Worm (Caenorhabditis elegans) whole organism, L3 larva: ENCODE data around the gene Y69E1A.3.

Source experiments
- R02D3.7 ChIP-seq: fragments of 150-350 bp; optimal IDR thresholded peaks from 2 replicates; lab custom pipeline; 2014; ENCODE audit warnings: missing biosample characterization, missing genetic modification characterization
- ZK546.5 ChIP-seq: sonication (generic microtip); optimal IDR thresholded peaks from 2 replicates; lab custom pipeline; 2017; ENCODE audit warnings: missing biosample characterization, missing genetic modification characterization
- aly-2 ChIP-seq: fragments of 150-350 bp; optimal IDR thresholded peaks from 2 replicates; lab custom pipeline; 2014; ENCODE audit warnings: missing biosample characterization, missing genetic modification characterization
- ama-1 ChIP-seq: fragments of 150-350 bp; optimal IDR thresholded peaks from 2 replicates; lab custom pipeline; 2018
- ceh-16 ChIP-seq: sonication (generic microtip); optimal IDR thresholded peaks from 2 replicates; lab custom pipeline; 2017; ENCODE audit warnings: missing biosample characterization, missing genetic modification characterization
- ceh-28 ChIP-seq: fragments of 150-350 bp; optimal IDR thresholded peaks from 2 replicates; lab custom pipeline; 2014; ENCODE audit warnings: missing biosample characterization, missing genetic modification reagents, missing genetic modification characterization
- ceh-82 ChIP-seq: fragments of 150-350 bp; optimal IDR thresholded peaks from 2 replicates; lab custom pipeline; 2014; ENCODE audit warnings: missing biosample characterization, missing genetic modification characterization
- ceh-9 ChIP-seq: sonication (generic microtip); optimal IDR thresholded peaks from 2 replicates; lab custom pipeline; 2018; ENCODE audit warnings: missing biosample characterization, missing genetic modification characterization
- daf-12 ChIP-seq: fragments of 150-350 bp; optimal IDR thresholded peaks from 2 replicates; lab custom pipeline; 2014; ENCODE audit warnings: missing biosample characterization, missing genetic modification reagents, missing genetic modification characterization
- egl-27 ChIP-seq: sonication (generic microtip); optimal IDR thresholded peaks from 4 replicates; lab custom pipeline; 2017; ENCODE audit warnings: missing biosample characterization, missing genetic modification reagents, missing genetic modification characterization
- egl-5 ChIP-seq: fragments of 150-350 bp; optimal IDR thresholded peaks from 2 replicates; lab custom pipeline; 2017; ENCODE audit warnings: missing biosample characterization, missing genetic modification reagents, missing genetic modification characterization, inconsistent platforms
- elt-1 ChIP-seq: fragments of 150-350 bp; optimal IDR thresholded peaks from 2 replicates; lab custom pipeline; 2014; ENCODE audit warnings: missing biosample characterization, missing genetic modification characterization
- elt-2 ChIP-seq: sonication (generic microtip); optimal IDR thresholded peaks from 2 replicates; lab custom pipeline; 2016; ENCODE audit warnings: missing genetic modification reagents, mild to moderate bottlenecking, missing genetic modification characterization, missing compliant biosample characterization
- elt-3 ChIP-seq, 3 experiments: fragments of 150-350 bp in 1 of 3; sonication (generic microtip) in 2 of 3; optimal IDR thresholded peaks; 2 replicates in 2 of 3; 4 replicates in 1 of 3; lab custom pipeline; 2014 to 2017; ENCODE audit warnings: missing biosample characterization in 3 of 3, missing genetic modification characterization in 3 of 3
- eor-1 ChIP-seq, 2 experiments: fragments of 150-350 bp; optimal IDR thresholded peaks; 2 replicates each; lab custom pipeline; 2014 to 2018; ENCODE audit warnings: missing biosample characterization in 2 of 2, missing genetic modification characterization in 2 of 2
- fkh-10 ChIP-seq: sonication (generic microtip); optimal IDR thresholded peaks from 2 replicates; lab custom pipeline; 2017; ENCODE audit warnings: missing biosample characterization, missing genetic modification reagents, missing genetic modification characterization
- fkh-2 ChIP-seq: fragments of 150-350 bp; optimal IDR thresholded peaks from 2 replicates; lab custom pipeline; 2014; ENCODE audit warnings: missing biosample characterization, missing genetic modification reagents, missing genetic modification characterization
- fos-1 ChIP-seq: fragments of 150-350 bp; optimal IDR thresholded peaks from 2 replicates; lab custom pipeline; 2014; ENCODE audit warnings: missing biosample characterization, missing genetic modification characterization
- hmg-11 ChIP-seq: sonication (generic microtip); optimal IDR thresholded peaks from 2 replicates; lab custom pipeline; 2016; ENCODE audit warnings: missing genetic modification characterization, missing compliant biosample characterization
- jun-1 ChIP-seq: fragments of 150-350 bp; optimal IDR thresholded peaks from 2 replicates; lab custom pipeline; 2014; ENCODE audit warnings: missing biosample characterization, missing genetic modification reagents, missing genetic modification characterization
- lin-15B ChIP-seq: fragments of 150-350 bp; optimal IDR thresholded peaks from 2 replicates; lab custom pipeline; 2014; ENCODE audit warnings: missing biosample characterization, missing genetic modification characterization
- lin-39 ChIP-seq: fragments of 150-350 bp; optimal IDR thresholded peaks from 2 replicates; lab custom pipeline; 2018; ENCODE audit warnings: missing biosample characterization, missing genetic modification reagents, missing genetic modification characterization
- lsy-12 ChIP-seq: sonication (generic microtip); optimal IDR thresholded peaks from 2 replicates; lab custom pipeline; 2016; ENCODE audit warnings: mild to moderate bottlenecking, missing genetic modification characterization, missing compliant biosample characterization
- mdl-1 ChIP-seq: fragments of 150-350 bp; optimal IDR thresholded peaks from 2 replicates; lab custom pipeline; 2014; ENCODE audit warnings: missing biosample characterization, missing genetic modification characterization
- mml-1 ChIP-seq: fragments of 150-350 bp; sonication (generic microtip); optimal IDR thresholded peaks from 3 replicates; lab custom pipeline; 2014; ENCODE audit warnings: missing biosample characterization, missing genetic modification characterization
- nfya-1 ChIP-seq: sonication (generic microtip); optimal IDR thresholded peaks from 2 replicates; lab custom pipeline; 2017; ENCODE audit warnings: missing genetic modification characterization, mild to moderate bottlenecking, missing compliant biosample characterization, antibody characterized with exemption, moderate library complexity; ENCODE audit not compliant: insufficient read depth
- nhr-11 ChIP-seq: fragments of 150-350 bp; optimal IDR thresholded peaks from 2 replicates; lab custom pipeline; 2014; ENCODE audit warnings: missing biosample characterization, missing genetic modification characterization
- nhr-12 ChIP-seq: fragments of 150-350 bp; optimal IDR thresholded peaks from 2 replicates; lab custom pipeline; 2014; ENCODE audit warnings: missing biosample characterization, missing genetic modification characterization
- nhr-23 ChIP-seq: fragments of 150-350 bp; optimal IDR thresholded peaks from 2 replicates; lab custom pipeline; 2014; ENCODE audit warnings: missing biosample characterization, missing genetic modification reagents, missing genetic modification characterization
- nhr-25 ChIP-seq: sonication (generic microtip); optimal IDR thresholded peaks from 2 replicates; lab custom pipeline; 2017; ENCODE audit warnings: missing biosample characterization, missing genetic modification characterization
- nhr-28 ChIP-seq: fragments of 150-350 bp; optimal IDR thresholded peaks from 2 replicates; lab custom pipeline; 2014; ENCODE audit warnings: missing biosample characterization, missing genetic modification characterization
- nhr-43 ChIP-seq: sonication (generic microtip); optimal IDR thresholded peaks from 2 replicates; lab custom pipeline; 2016; ENCODE audit warnings: mild to moderate bottlenecking, missing genetic modification characterization, missing compliant biosample characterization; ENCODE audit not compliant: poor library complexity, severe bottlenecking
- nhr-76 ChIP-seq: fragments of 150-350 bp; sonication (generic microtip); optimal IDR thresholded peaks from 5 replicates; lab custom pipeline; 2014; ENCODE audit warnings: missing biosample characterization, missing genetic modification characterization
- nhr-77 ChIP-seq: fragments of 150-350 bp; optimal IDR thresholded peaks from 2 replicates; lab custom pipeline; 2014; ENCODE audit warnings: missing biosample characterization, missing genetic modification characterization
- pha-4 ChIP-seq: fragments of 150-350 bp; optimal IDR thresholded peaks from 2 replicates; lab custom pipeline; 2014; ENCODE audit warnings: missing biosample characterization, missing genetic modification reagents, missing genetic modification characterization
- pqm-1 ChIP-seq: fragments of 150-350 bp; optimal IDR thresholded peaks from 2 replicates; lab custom pipeline; 2017; ENCODE audit warnings: missing biosample characterization, missing genetic modification characterization, inconsistent platforms
- sea-2 ChIP-seq: fragments of 150-350 bp; sonication (generic microtip); optimal IDR thresholded peaks from 4 replicates; lab custom pipeline; 2014; ENCODE audit warnings: missing biosample characterization, missing genetic modification reagents, missing genetic modification characterization
- skn-1 ChIP-seq: fragments of 150-350 bp; optimal IDR thresholded peaks from 2 replicates; lab custom pipeline; 2014; ENCODE audit warnings: missing biosample characterization, missing genetic modification characterization
- snpc-4 ChIP-seq: fragments of 150-350 bp; optimal IDR thresholded peaks from 2 replicates; lab custom pipeline; 2014; ENCODE audit warnings: missing biosample characterization, missing genetic modification characterization
- tbx-2 ChIP-seq: sonication (generic microtip); optimal IDR thresholded peaks from 2 replicates; lab custom pipeline; 2016; ENCODE audit warnings: mild to moderate bottlenecking, missing genetic modification characterization, missing compliant biosample characterization
- unc-39 ChIP-seq: sonication (generic microtip); optimal IDR thresholded peaks from 4 replicates; lab custom pipeline; 2017; ENCODE audit warnings: missing biosample characterization, missing genetic modification characterization
- unc-62 ChIP-seq: fragments of 150-350 bp; sonication (generic microtip); optimal IDR thresholded peaks from 4 replicates; lab custom pipeline; 2014; ENCODE audit warnings: missing biosample characterization, missing genetic modification reagents, missing genetic modification characterization
- zag-1 ChIP-seq: fragments of 150-350 bp; optimal IDR thresholded peaks from 2 replicates; lab custom pipeline; 2014; ENCODE audit warnings: missing biosample characterization, missing genetic modification characterization

Gene Y69E1A.3

ce11 chrIV:10919770-10920169, 32.3 kb upstream of the Y69E1A.3 start, which contains the start of gene rbr-2:
Gene rbr-2, plus strand, starts transcription at chrIV:10920070.
- TF ChIP-seq ama-1 (lab: Kevin White, UChicago): no peak
- no peak for TF ChIP-seq ceh-82 (tag; lab: Kevin White, UChicago)
- TF ChIP-seq daf-12 (tag; lab: Kevin White, UChicago): no peak
- TF ChIP-seq ceh-9: no peak
- TF ChIP-seq nhr-77 (tag; lab: Kevin White, UChicago): no peak
- no peak for TF ChIP-seq elt-2 (tag; lab: Kevin White, UChicago)
- no peak for TF ChIP-seq nhr-28 (tag; lab: Kevin White, UChicago)
- TF ChIP-seq, all 47 proteins: peak for 0

DNA sequence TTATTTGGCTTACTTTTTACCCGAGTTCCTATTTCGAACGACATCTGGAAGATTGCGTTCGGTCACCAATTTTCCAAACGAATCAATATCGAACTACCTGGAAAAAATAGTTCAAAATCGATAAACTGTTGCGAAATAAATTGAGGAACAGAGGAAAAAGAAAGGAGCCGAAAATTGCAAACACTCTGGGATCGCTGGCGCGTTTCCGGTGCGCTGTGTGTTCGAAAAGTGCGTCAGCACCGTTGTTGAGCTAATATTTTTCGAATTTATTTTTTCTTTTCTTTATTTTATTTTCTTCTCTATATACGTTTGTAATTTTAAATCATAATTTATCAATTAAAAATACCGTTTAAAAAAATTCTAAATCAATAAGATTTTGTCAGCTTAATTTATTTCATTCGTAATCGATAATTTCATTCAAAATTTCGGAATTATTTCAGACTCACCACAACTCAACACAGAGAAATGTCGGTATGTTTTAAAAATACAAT, 19.0 kb upstream of the Y69E1A.3 start, which contains the start of the genes dnc-1 and lsm-7:
TSS of gene dnc-1 (minus strand) at position 142 of the 491 bp plus-strand sequence.
TSS of gene lsm-7 (plus strand) at position 441 of the 491 bp plus-strand sequence.
- no peak for TF ChIP-seq ZK546.5 (tag; lab: Kevin White, UChicago)
- TF ChIP-seq nhr-11 (tag; lab: Kevin White, UChicago): no peak
- TF ChIP-seq nfya-1 (tag; lab: Kevin White, UChicago): peak; percentile 87
- no peak for TF ChIP-seq daf-12 (tag; lab: Kevin White, UChicago)
- TF ChIP-seq lin-39 (tag; lab: Kevin White, UChicago): peak; percentile 72
- no peak for TF ChIP-seq eor-1 (tag; optimal IDR thresholded peaks at IDR 0.05; lab: Kevin White, UChicago)
- TF ChIP-seq R02D3.7 (tag; lab: Kevin White, UChicago): peak; percentile 34
- TF ChIP-seq unc-62: no peak
- peak; percentile 77 for TF ChIP-seq ceh-28
- peak; percentile 88 for TF ChIP-seq pha-4 (tag; lab: Kevin White, UChicago)
- no peak for TF ChIP-seq elt-3 (tag; optimal IDR thresholded peaks at IDR 0.05; lab: Kevin White, UChicago)
- no peak for TF ChIP-seq tbx-2 (tag; lab: Kevin White, UChicago)
- TF ChIP-seq ceh-82 (tag; lab: Kevin White, UChicago): peak; percentile 7
- TF ChIP-seq skn-1 (tag; lab: Kevin White, UChicago): peak; percentile 65
- no peak for TF ChIP-seq sea-2 (GFP tag; lab: Kevin White, UChicago)
- peak; percentile 79 for TF ChIP-seq snpc-4
- TF ChIP-seq nhr-25 (tag; lab: Kevin White, UChicago): peak; percentile 35
- TF ChIP-seq nhr-28 (tag; lab: Kevin White, UChicago): no peak
- TF ChIP-seq nhr-23 (tag; lab: Kevin White, UChicago): peak; percentile 49
- no peak for TF ChIP-seq egl-27 (tag; lab: Kevin White, UChicago)
- no peak for TF ChIP-seq fos-1 (tag; lab: Kevin White, UChicago)
- peak; percentile 39 for TF ChIP-seq jun-1 (tag; lab: Kevin White, UChicago)
- no peak for TF ChIP-seq aly-2 (tag; lab: Kevin White, UChicago)
- peak; percentile 46 for TF ChIP-seq elt-1 (tag; lab: Kevin White, UChicago)
- TF ChIP-seq zag-1 (tag; lab: Kevin White, UChicago): no peak
- TF ChIP-seq fkh-10 (GFP tag; lab: Kevin White, UChicago): peak; percentile 57
- TF ChIP-seq hmg-11 (tag; lab: Kevin White, UChicago): peak; percentile 63
- TF ChIP-seq fkh-2 (tag; lab: Kevin White, UChicago): no peak
- no peak for TF ChIP-seq ceh-9
- TF ChIP-seq egl-5 (tag; lab: Kevin White, UChicago): no peak
- peak; percentile 28 for TF ChIP-seq elt-2 (tag; lab: Kevin White, UChicago)
- peak; percentile 23 for TF ChIP-seq lsy-12 (tag; lab: Kevin White, UChicago)
- TF ChIP-seq nhr-12 (tag; lab: Kevin White, UChicago): no peak
- TF ChIP-seq nhr-76 (tag; lab: Kevin White, UChicago): no peak
- peak; percentile 16 for TF ChIP-seq pqm-1 (tag; lab: Kevin White, UChicago)
- TF ChIP-seq nhr-43 (tag; lab: Kevin White, UChicago): peak; percentile 18
- no peak for TF ChIP-seq mdl-1 (tag; lab: Kevin White, UChicago)
- TF ChIP-seq mml-1: no peak
- no peak for TF ChIP-seq ceh-16
- TF ChIP-seq unc-39 (tag; lab: Kevin White, UChicago): no peak
- TF ChIP-seq lin-15B (tag; lab: Kevin White, UChicago): peak; percentile 68
